Fruit fly (Drosophila melanogaster): ENCODE measurements around the gene COX5BL.
A peak's percentile ranks its signal among the peaks of the same experiment; 100 is the strongest.

COX5BL gene

dm6 chr2L:6550809-6551208 lies 8.4 kb upstream of the COX5BL start:
- TF ChIP-seq chinmo (GFP tag; IDR thresholded peaks at IDR 0.05; ENCODE audit: partially characterized antibody) (0 out of 4 replicates have a peak, but pooled peaks have one; percentile 20), abd-A (tag; optimal IDR thresholded peaks at IDR 0.05) (peak; percentile 72), Awh (GFP tag; IDR thresholded peaks at IDR 0.05) (peak; percentile 89), vvl (GFP tag; IDR thresholded peaks at IDR 0.05) (peak; percentile 74), grn (GFP tag; optimal IDR thresholded peaks at IDR 0.05) (peak; percentile 50), CG17385 (GFP tag; optimal IDR thresholded peaks at IDR 0.05) (no peak), Ets65A (GFP tag) (peak; percentile 59), tin (GFP tag; optimal IDR thresholded peaks at IDR 0.05) (no peak)

DNA sequence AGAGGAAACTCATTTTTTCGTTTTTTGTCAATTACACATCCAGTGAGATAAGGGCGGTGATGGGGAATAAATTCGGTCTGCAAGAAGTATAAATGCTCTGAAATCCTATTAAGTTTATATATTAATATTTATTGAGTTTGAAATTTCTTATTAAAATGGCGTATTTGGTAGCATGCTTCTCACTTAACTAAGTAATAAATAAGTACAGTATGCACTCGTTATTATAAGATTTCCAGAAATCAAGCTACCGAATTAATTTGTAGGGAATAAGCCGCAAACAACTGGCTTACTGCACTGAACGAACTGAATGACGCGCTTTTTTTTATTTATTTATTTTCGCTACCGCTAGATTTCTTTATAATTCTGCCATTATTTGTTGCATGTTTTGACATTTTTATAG lies 7.8 kb upstream of the COX5BL start:
- TF ChIP-seq CG10274 (GFP tag; optimal IDR thresholded peaks at IDR 0.05) (peak; percentile 66), lov (optimal IDR thresholded peaks at IDR 0.05) (no peak), lov (GFP tag; IDR thresholded peaks at IDR 0.05) (no peak), sens (GFP tag) (peak; percentile 71)

dm6 chr2L:6552345-6552744 lies 6.9 kb upstream of the COX5BL start:
- TF ChIP-seq CG18476 (GFP tag; optimal IDR thresholded peaks at IDR 0.05) (no peak), CG17612 (GFP tag; IDR thresholded peaks at IDR 0.05) (0 out of 2 replicates have a peak, but pooled peaks have one; percentile 51), CG11695 (GFP tag; IDR thresholded peaks at IDR 0.05) (no peak), nau (GFP tag; optimal IDR thresholded peaks at IDR 0.05) (no peak), Hr39 (optimal IDR thresholded peaks at IDR 0.05) (no peak), CG8281 (tag; optimal IDR thresholded peaks at IDR 0.05) (no peak), CG8290 (GFP tag; optimal IDR thresholded peaks at IDR 0.05) (peak; percentile 72), CG8290 (tag; optimal IDR thresholded peaks at IDR 0.05) (peak in 1 of 2 experiments; percentile 61), CG3163 (GFP tag; optimal IDR thresholded peaks at IDR 0.05) (no peak), CG17912 (GFP tag; optimal IDR thresholded peaks at IDR 0.05) (no peak)

dm6 chr2L:6553041-6553796 lies 6.0 kb upstream of the COX5BL start:
- TF ChIP-seq abd-A (tag; optimal IDR thresholded peaks at IDR 0.05) (peak; percentile 61), gsb-n (tag; optimal IDR thresholded peaks at IDR 0.05) (no peak), CG10654 (GFP tag; optimal IDR thresholded peaks at IDR 0.05) (no peak), CG31441 (GFP tag; IDR thresholded peaks at IDR 0.05) (no peak), Dad (GFP tag; optimal IDR thresholded peaks at IDR 0.05) (no peak), H15 (GFP tag; IDR thresholded peaks at IDR 0.05) (no peak), CG12391 (tag; optimal IDR thresholded peaks at IDR 0.05) (peak; percentile 6), gce (GFP tag; IDR thresholded peaks at IDR 0.05) (no peak), peb (GFP tag; IDR thresholded peaks at IDR 0.05) (0 out of 2 replicates have a peak, but pooled peaks have one; percentile 11), Pdp1 (GFP tag; optimal IDR thresholded peaks at IDR 0.05) (peak in 1 of 2 experiments; percentile 34), CG7786 (GFP tag; optimal IDR thresholded peaks at IDR 0.05) (no peak), ab (GFP tag; optimal IDR thresholded peaks at IDR 0.05) (no peak), Oaz (GFP tag; IDR thresholded peaks at IDR 0.05) (no peak), pita (GFP tag; optimal IDR thresholded peaks at IDR 0.05) (no peak), Sox100B (GFP tag; optimal IDR thresholded peaks at IDR 0.05) (peak; percentile 18), CG10267 (tag; optimal IDR thresholded peaks at IDR 0.05) (peak; percentile 2), Awh (GFP tag; IDR thresholded peaks at IDR 0.05) (peak; percentile 77), tna (GFP tag; IDR thresholded peaks at IDR 0.05; ENCODE audit: partially characterized antibody) (no peak), CG16813 (GFP tag; IDR thresholded peaks at IDR 0.05; ENCODE audit: partially characterized antibody) (no peak), slbo (GFP tag; IDR thresholded peaks at IDR 0.05) (no peak), pros (GFP tag; optimal IDR thresholded peaks at IDR 0.05) (peak; percentile 31), zfh2 (GFP tag; optimal IDR thresholded peaks at IDR 0.05) (no peak), Max (GFP tag; optimal IDR thresholded peaks at IDR 0.05) (no peak), Hr51 (GFP tag; optimal IDR thresholded peaks at IDR 0.05) (peak in 1 of 2 experiments; percentile 11), CG10209 (GFP tag; optimal IDR thresholded peaks at IDR 0.05) (no peak), CG16779 (GFP tag; IDR thresholded peaks at IDR 0.05) (no peak), CG18262 (tag; optimal IDR thresholded peaks at IDR 0.05) (peak; percentile 43)
